Fruit fly (Drosophila melanogaster) whole organism, embryonic: ENCODE results near the gene dlg1.

ENCODE experiments used
- Aef1 ChIP-seq: fragments of 200-800 bp; sonication (Bioruptor generic); IDR thresholded peaks from 3 replicates; pipeline ENCODE4 v1.3.6; 2022; ENCODE audit warnings: missing biosample characterization, missing genetic modification characterization
- CG10321 ChIP-seq: fragments of 200-800 bp; sonication (Bioruptor generic); IDR thresholded peaks from 2 replicates; pipeline ENCODE4 v1.3.6; 2022; ENCODE audit warnings: missing biosample characterization, missing genetic modification characterization
- CG10565 ChIP-seq: fragments of 200-800 bp; sonication (Bioruptor generic); optimal IDR thresholded peaks from 3 replicates; lab custom pipeline; 2016; ENCODE audit warnings: missing biosample characterization, mild to moderate bottlenecking, missing genetic modification characterization
- CG11456 ChIP-seq: fragments of 200-800 bp; sonication (Bioruptor generic); IDR thresholded peaks from 3 replicates; pipeline ENCODE4 v1.3.6; 2022; ENCODE audit warnings: missing biosample characterization, missing genetic modification characterization
- CG12236 ChIP-seq: fragments of 200-800 bp; sonication (Bioruptor generic); optimal IDR thresholded peaks from 2 replicates; lab custom pipeline; 2016; ENCODE audit warnings: missing biosample characterization, missing genetic modification characterization
- CG13775 ChIP-seq: fragments of 200-800 bp; sonication (Bioruptor generic); optimal IDR thresholded peaks from 3 replicates; lab custom pipeline; 2017; ENCODE audit warnings: missing biosample characterization, mild to moderate bottlenecking, missing genetic modification characterization
- CG13894 ChIP-seq: fragments of 200-800 bp; sonication (Bioruptor generic); optimal IDR thresholded peaks from 3 replicates; lab custom pipeline; 2018; ENCODE audit warnings: missing biosample characterization, mild to moderate bottlenecking, missing genetic modification characterization, moderate library complexity
- CG14441 ChIP-seq: fragments of 200-800 bp; sonication (Bioruptor generic); IDR thresholded peaks from 2 replicates; pipeline ENCODE4 v1.3.6; 2022; ENCODE audit warnings: missing biosample characterization, missing genetic modification characterization
- CG14710 ChIP-seq: fragments of 200-800 bp; sonication (Bioruptor generic); optimal IDR thresholded peaks from 3 replicates; lab custom pipeline; 2019; ENCODE audit warnings: missing biosample characterization, mild to moderate bottlenecking, missing genetic modification characterization, moderate library complexity
- CG14965 ChIP-seq: fragments of 200-800 bp; sonication (Bioruptor generic); optimal IDR thresholded peaks from 2 replicates; lab custom pipeline; 2016; ENCODE audit warnings: missing biosample characterization, missing genetic modification characterization, borderline replicate concordance
- CG16779 ChIP-seq: fragments of 200-800 bp; sonication (Bioruptor generic); IDR thresholded peaks from 2 replicates; pipeline ENCODE4 v1.3.6; 2022; ENCODE audit warnings: missing biosample characterization, missing genetic modification characterization
- CG17361 ChIP-seq: fragments of 200-800 bp; sonication (Bioruptor generic); IDR thresholded peaks from 3 replicates; pipeline ENCODE4 v1.3.6; 2022; ENCODE audit warnings: missing biosample characterization, missing genetic modification characterization
- CG18011 ChIP-seq: fragments of 200-800 bp; sonication (Bioruptor generic); optimal IDR thresholded peaks from 2 replicates; lab custom pipeline; 2017; ENCODE audit warnings: missing biosample characterization, missing genetic modification characterization, mild to moderate bottlenecking, moderate library complexity, missing genotype
- CG18619 ChIP-seq: fragments of 200-800 bp; sonication (Bioruptor generic); optimal IDR thresholded peaks from 3 replicates; lab custom pipeline; 2017; ENCODE audit warnings: missing biosample characterization, mild to moderate bottlenecking, missing genetic modification characterization
- CG2116 ChIP-seq: fragments of 200-800 bp; sonication (Bioruptor generic); optimal IDR thresholded peaks from 3 replicates; lab custom pipeline; 2018; ENCODE audit warnings: missing biosample characterization, mild to moderate bottlenecking, missing genetic modification characterization
- CG30020 ChIP-seq: fragments of 200-800 bp; optimal IDR thresholded peaks from 2 replicates; lab custom pipeline; 2019; ENCODE audit warnings: missing biosample characterization, mild to moderate bottlenecking, missing genetic modification characterization, moderate library complexity
- CG30431 ChIP-seq: fragments of 200-800 bp; sonication (Bioruptor generic); optimal IDR thresholded peaks from 2 replicates; lab custom pipeline; 2017; ENCODE audit warnings: missing biosample characterization, missing genetic modification characterization
- CG3281 ChIP-seq: fragments of 200-800 bp; sonication (Bioruptor generic); optimal IDR thresholded peaks from 3 replicates; lab custom pipeline; 2017; ENCODE audit warnings: missing biosample characterization, mild to moderate bottlenecking, missing genetic modification characterization
- CG3726 ChIP-seq: fragments of 200-800 bp; sonication (Bioruptor generic); IDR thresholded peaks from 3 replicates; pipeline ENCODE4, ENCODE4 v1.3.6; 2022; ENCODE audit warnings: missing biosample characterization, missing genetic modification characterization
- CG4328 ChIP-seq: fragments of 200-800 bp; sonication (Bioruptor generic); optimal IDR thresholded peaks from 3 replicates; lab custom pipeline; 2017; ENCODE audit warnings: missing biosample characterization, missing genetic modification reagents, missing genetic modification characterization
- CG4707 ChIP-seq: fragments of 200-800 bp; sonication (Bioruptor generic); optimal IDR thresholded peaks from 2 replicates; lab custom pipeline; 2018; ENCODE audit warnings: missing biosample characterization, mild to moderate bottlenecking, missing genetic modification characterization, moderate library complexity
- CG4854 ChIP-seq: fragments of 200-800 bp; sonication (Bioruptor generic); optimal IDR thresholded peaks from 2 replicates; lab custom pipeline; 2016; ENCODE audit warnings: missing biosample characterization, missing genetic modification characterization, inconsistent platforms
- CG6654 ChIP-seq: fragments of 200-800 bp; sonication (Bioruptor generic); optimal IDR thresholded peaks from 2 replicates; lab custom pipeline; 2017; ENCODE audit warnings: missing biosample characterization, mild to moderate bottlenecking, missing genetic modification characterization
- CG7372 ChIP-seq: fragments of 200-800 bp; sonication (Bioruptor generic); IDR thresholded peaks from 2 replicates; pipeline ENCODE4 v1.3.6; 2022; ENCODE audit warnings: missing biosample characterization, missing genetic modification characterization
- CG8944 ChIP-seq: fragments of 200-800 bp; sonication (Bioruptor generic); optimal IDR thresholded peaks from 3 replicates; lab custom pipeline; 2016; ENCODE audit warnings: missing biosample characterization, missing genetic modification characterization
- CG9727 ChIP-seq: fragments of 200-800 bp; sonication (Bioruptor generic); optimal IDR thresholded peaks from 3 replicates; lab custom pipeline; 2017; ENCODE audit warnings: missing biosample characterization, mild to moderate bottlenecking, missing genetic modification characterization
- D ChIP-seq, 2 experiments: fragments of 200-800 bp in 1 of 2; fragments of >200 bp in 1 of 2; sonication (Bioruptor generic) in 1 of 2; optimal IDR thresholded peaks; 2 replicates in 1 of 2; 3 replicates in 1 of 2; lab custom pipeline; 2017; ENCODE audit warnings: mild to moderate bottlenecking in 1 of 2, missing biosample characterization in 1 of 2, missing genetic modification characterization in 1 of 2, missing genetic modification reagents in 1 of 2
- Dip2 ChIP-seq: fragments of 200-800 bp; sonication (Bioruptor generic); IDR thresholded peaks from 2 replicates; pipeline ENCODE4 v1.3.6; 2022; ENCODE audit warnings: missing biosample characterization, missing genetic modification characterization
- Dip3 ChIP-seq: fragments of 200-800 bp; sonication (Bioruptor generic); optimal IDR thresholded peaks from 3 replicates; lab custom pipeline; 2016; ENCODE audit warnings: missing biosample characterization, missing genetic modification characterization
- Ets97D ChIP-seq: fragments of 200-800 bp; sonication (Bioruptor generic); optimal IDR thresholded peaks from 3 replicates; lab custom pipeline; 2016; ENCODE audit warnings: missing biosample characterization, missing genetic modification characterization
- Gug ChIP-seq: fragments of 200-800 bp; sonication (Bioruptor generic); IDR thresholded peaks from 4 replicates; pipeline ENCODE4 v1.3.6; 2022; ENCODE audit warnings: missing biosample characterization, missing genetic modification characterization
- HLH54F ChIP-seq: fragments of 200-800 bp; sonication (Bioruptor generic); optimal IDR thresholded peaks from 3 replicates; lab custom pipeline; 2016; ENCODE audit warnings: missing biosample characterization, missing genetic modification characterization
- Lim3 ChIP-seq: fragments of 200-800 bp; sonication (Bioruptor generic); IDR thresholded peaks from 2 replicates; pipeline ENCODE4 v1.3.6; 2022; ENCODE audit warnings: missing biosample characterization, missing genetic modification characterization
- Neu2 ChIP-seq: fragments of 200-800 bp; sonication (Bioruptor generic); optimal IDR thresholded peaks from 3 replicates; lab custom pipeline; 2016; ENCODE audit warnings: missing biosample characterization, missing genetic modification characterization, borderline replicate concordance
- Sox100B ChIP-seq: fragments of 200-800 bp; sonication (Bioruptor generic); optimal IDR thresholded peaks from 3 replicates; lab custom pipeline; 2018; ENCODE audit warnings: missing biosample characterization, mild to moderate bottlenecking, missing genetic modification characterization
- Ssrp ChIP-seq: fragments of 200-800 bp; sonication (Bioruptor generic); optimal IDR thresholded peaks from 2 replicates; lab custom pipeline; 2018; ENCODE audit warnings: missing biosample characterization, mild to moderate bottlenecking, missing genetic modification characterization, moderate library complexity
- dysf ChIP-seq: fragments of 200-800 bp; sonication (Bioruptor generic); IDR thresholded peaks from 3 replicates; pipeline ENCODE4 v1.3.6; 2022; ENCODE audit warnings: missing biosample characterization, missing genetic modification characterization
- grau ChIP-seq: fragments of 200-800 bp; optimal IDR thresholded peaks from 3 replicates; lab custom pipeline; 2019; ENCODE audit warnings: missing biosample characterization, mild to moderate bottlenecking, missing genetic modification characterization, moderate library complexity
- gsb-n ChIP-seq: fragments of 200-800 bp; sonication (Bioruptor generic); optimal IDR thresholded peaks from 3 replicates; lab custom pipeline; 2018; ENCODE audit warnings: missing biosample characterization, mild to moderate bottlenecking, missing genetic modification characterization
- ham ChIP-seq: fragments of 200-800 bp; sonication (Bioruptor generic); IDR thresholded peaks from 2 replicates; pipeline ENCODE4 v1.3.6; 2022; ENCODE audit warnings: missing biosample characterization, missing genetic modification characterization
- maf-S ChIP-seq: fragments of 200-800 bp; sonication (Bioruptor generic); optimal IDR thresholded peaks from 2 replicates; lab custom pipeline; 2016; ENCODE audit warnings: missing biosample characterization, missing genetic modification characterization
- org-1 ChIP-seq: fragments of 200-800 bp; sonication (Bioruptor generic); optimal IDR thresholded peaks from 2 replicates; lab custom pipeline; 2017; ENCODE audit warnings: missing biosample characterization, missing genetic modification characterization
- phol ChIP-seq: fragments of 200-800 bp; sonication (Bioruptor generic); optimal IDR thresholded peaks from 3 replicates; lab custom pipeline; 2018; ENCODE audit warnings: missing biosample characterization, mild to moderate bottlenecking, missing genetic modification characterization, moderate library complexity
- ranshi ChIP-seq: fragments of 200-800 bp; sonication (Bioruptor generic); IDR thresholded peaks from 2 replicates; pipeline ENCODE4 v1.3.6; 2022; ENCODE audit warnings: missing biosample characterization, missing genetic modification characterization
- sim ChIP-seq: fragments of 200-800 bp; sonication (Bioruptor generic); IDR thresholded peaks from 2 replicates; pipeline ENCODE4 v1.3.6; 2022; ENCODE audit warnings: missing biosample characterization, missing genetic modification characterization
- usp ChIP-seq: fragments of >200 bp; optimal IDR thresholded peaks from 2 replicates; lab custom pipeline; 2017; ENCODE audit warnings: missing biosample characterization, missing genetic modification characterization
- zen2 ChIP-seq: fragments of 200-800 bp; sonication (Bioruptor generic); IDR thresholded peaks from 3 replicates; pipeline ENCODE4 v1.3.6; 2022; ENCODE audit warnings: missing biosample characterization, missing genetic modification characterization; ENCODE audit not compliant: partially characterized antibody

The dlg1 gene

dm6 chrX:11338047-11338747, 31.3 kb upstream of the dlg1 start (continued):
- TF ChIP-seq D (optimal IDR thresholded peaks at IDR 0.05; lab: Kevin White, UChicago) (no peak), D (GFP tag; optimal IDR thresholded peaks at IDR 0.05; lab: Kevin White, UChicago) (peak; percentile 63), zen2 (GFP tag; lab: Robert Waterston, UW) (no peak), CG4707 (GFP tag; lab: Kevin White, UChicago) (peak; percentile 12), CG18619 (GFP tag; lab: Kevin White, UChicago) (peak; percentile 69), CG8944 (GFP tag; lab: Kevin White, UChicago) (peak; percentile 59), Neu2 (GFP tag; lab: Kevin White, UChicago) (no peak), gsb-n (tag; lab: Kevin White, UChicago) (no peak), CG14965 (GFP tag; lab: Kevin White, UChicago) (no peak), CG30020 (tag; lab: Kevin White, UChicago) (no peak), maf-S (GFP tag; lab: Kevin White, UChicago) (peak; percentile 47), Gug (GFP tag; lab: Robert Waterston, UW) (0 out of 4 replicates have a peak, but pooled peaks have one; percentile 6), CG3726 (GFP tag; lab: Robert Waterston, UW) (no peak; the same call in 2 of the 3 replicates), Lim3 (no peak), sim (no peak), Ets97D (GFP tag; lab: Kevin White, UChicago) (peak; percentile 46), grau (tag; lab: Kevin White, UChicago) (peak; percentile 77), CG3281 (GFP tag; lab: Kevin White, UChicago) (no peak), Dip2 (GFP tag; lab: Robert Waterston, UW) (no peak), CG11456 (GFP tag; lab: Robert Waterston, UW) (no peak), CG9727 (peak; percentile 79), CG13775 (GFP tag; lab: Kevin White, UChicago) (peak; percentile 70), CG30431 (peak; percentile 38), CG14710 (tag; lab: Kevin White, UChicago) (peak; percentile 81), CG2116 (peak; percentile 44), Ssrp (tag; lab: Kevin White, UChicago) (peak; percentile 73), CG17361 (GFP tag; lab: Robert Waterston, UW) (no peak; the same call in none of the 3 replicates), Sox100B (peak; percentile 39), CG10321 (GFP tag; lab: Robert Waterston, UW) (0 out of 2 replicates have a peak, but pooled peaks have one; percentile 53), CG10565 (GFP tag; lab: Kevin White, UChicago) (peak; percentile 37), usp (GFP tag; lab: Kevin White, UChicago) (no peak), CG6654 (GFP tag; lab: Kevin White, UChicago) (peak; percentile 48), CG18011 (GFP tag; lab: Kevin White, UChicago) (no peak), Aef1 (GFP tag; lab: Robert Waterston, UW) (peak; percentile 39; the same call in 2 of the 3 replicates), HLH54F (GFP tag; lab: Kevin White, UChicago) (peak; percentile 22)
- TF ChIP-seq, all 482 proteins: peak for 252

dm6 chrX:11338973-11339867, 30.2 kb upstream of the dlg1 start:
- TF ChIP-seq CG7372 (GFP tag; lab: Robert Waterston, UW) (0 out of 2 replicates have a peak, but pooled peaks have one; percentile 39), CG13894 (peak; percentile 30), CG14441 (GFP tag; lab: Robert Waterston, UW) (no peak), CG12236 (GFP tag; lab: Kevin White, UChicago) (no peak), CG4854 (no peak), ham (GFP tag; lab: Robert Waterston, UW) (no peak), ranshi (GFP tag; lab: Robert Waterston, UW) (no peak), phol (tag; lab: Kevin White, UChicago) (peak; percentile 66), CG4328 (peak; percentile 15), dysf (GFP tag; lab: Robert Waterston, UW) (no peak), CG18619 (GFP tag; lab: Kevin White, UChicago) (no peak), org-1 (no peak), usp (GFP tag; lab: Kevin White, UChicago) (no peak), CG16779 (no peak), Dip3 (GFP tag; lab: Kevin White, UChicago) (peak; percentile 52)
